Fruit fly (Drosophila melanogaster) whole organism, embryonic: ENCODE data around the gene Nmt.

ENCODE experiments used
- CG8089 ChIP-seq: fragments of 200-800 bp; sonication (Bioruptor generic); optimal IDR thresholded peaks from 3 replicates; lab custom pipeline; 2016; ENCODE audit warnings: missing biosample characterization, missing genetic modification characterization
- CG8281 ChIP-seq: fragments of 200-800 bp; sonication (Bioruptor generic); optimal IDR thresholded peaks from 2 replicates; lab custom pipeline; 2018; ENCODE audit warnings: missing biosample characterization, mild to moderate bottlenecking, missing genetic modification characterization, moderate library complexity
- Hmx ChIP-seq: fragments of 200-800 bp; sonication (Bioruptor generic); optimal IDR thresholded peaks from 2 replicates; lab custom pipeline; 2016; ENCODE audit warnings: missing biosample characterization, missing genetic modification characterization
- run ChIP-seq: fragments of 200-800 bp; sonication (Bioruptor generic); optimal IDR thresholded peaks from 3 replicates; lab custom pipeline; 2018; ENCODE audit warnings: missing biosample characterization, mild to moderate bottlenecking, missing genetic modification characterization
- sens-2 ChIP-seq: fragments of 200-800 bp; sonication (Bioruptor generic); IDR thresholded peaks from 2 replicates; pipeline ENCODE4 v1.3.6; 2022; ENCODE audit warnings: missing biosample characterization, missing genetic modification characterization
- unpg ChIP-seq: fragments of 200-800 bp; sonication (Bioruptor generic); optimal IDR thresholded peaks from 3 replicates; lab custom pipeline; 2018; ENCODE audit warnings: missing biosample characterization, mild to moderate bottlenecking, missing genetic modification characterization, moderate library complexity
- usp ChIP-seq: fragments of >200 bp; optimal IDR thresholded peaks from 2 replicates; lab custom pipeline; 2017; ENCODE audit warnings: missing biosample characterization, missing genetic modification characterization

DNA sequence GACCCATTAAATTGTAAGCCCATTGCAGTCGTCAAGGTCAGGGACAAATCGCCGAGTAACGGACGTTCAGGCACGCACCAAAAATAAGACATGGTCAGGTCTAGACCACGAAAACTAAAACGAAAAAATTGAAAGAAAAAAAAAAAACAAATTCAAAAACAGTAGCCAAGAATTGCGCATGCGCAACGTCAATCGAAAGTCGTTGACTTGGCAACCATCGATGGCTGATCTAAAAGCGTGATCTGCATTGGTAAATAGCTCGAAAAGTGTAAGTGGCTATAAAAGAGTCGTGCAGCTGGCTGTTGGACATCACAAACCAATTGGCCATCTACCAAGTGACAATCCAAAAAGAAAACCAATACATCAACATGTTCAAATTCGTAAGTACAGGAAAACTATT lies 43.6 kb upstream of the Nmt start, which contains the start of gene CG13678:
- no peak for TF ChIP-seq CG8089 (GFP tag; lab: Kevin White, UChicago)
- no peak for TF ChIP-seq unpg (GFP tag; lab: Kevin White, UChicago)
- no peak for TF ChIP-seq CG8281 (tag; lab: Kevin White, UChicago)
- TF ChIP-seq Hmx (GFP tag; lab: Kevin White, UChicago), result no peak
- TF ChIP-seq run, result no peak
- no peak for TF ChIP-seq usp (GFP tag; lab: Kevin White, UChicago)
- no peak for TF ChIP-seq sens-2 (GFP tag; lab: Robert Waterston, UW)
